Fruit fly (Drosophila melanogaster) whole organism, embryonic: ENCODE measurements around the gene GlyRS.
A peak's percentile ranks its signal among the peaks of the same experiment; 100 is the strongest.

Experiments
- Adf1 ChIP-seq: fragments of 200-800 bp; sonication (Bioruptor generic); IDR thresholded peaks from 2 replicates; pipeline ENCODE4 v1.3.6; 2022; ENCODE audit warnings: missing biosample characterization, missing genetic modification characterization
- CG13775 ChIP-seq: fragments of 200-800 bp; sonication (Bioruptor generic); optimal IDR thresholded peaks from 3 replicates; lab custom pipeline; 2017; ENCODE audit warnings: missing biosample characterization, mild to moderate bottlenecking, missing genetic modification characterization
- CG14014 ChIP-seq: fragments of 200-800 bp; sonication (Bioruptor generic); IDR thresholded peaks from 2 replicates; pipeline ENCODE4 v1.3.6; 2022; ENCODE audit warnings: missing biosample characterization, missing genetic modification characterization
- CG1603 ChIP-seq: fragments of 200-800 bp; sonication (Bioruptor generic); optimal IDR thresholded peaks from 2 replicates; lab custom pipeline; 2019; ENCODE audit warnings: missing biosample characterization, mild to moderate bottlenecking, missing genetic modification characterization, moderate library complexity
- CG17385 ChIP-seq: fragments of 200-800 bp; sonication (Bioruptor generic); optimal IDR thresholded peaks from 3 replicates; lab custom pipeline; 2018; ENCODE audit warnings: missing biosample characterization, mild to moderate bottlenecking, missing genetic modification characterization
- CG17612 ChIP-seq: fragments of 200-800 bp; sonication (Bioruptor generic); IDR thresholded peaks from 2 replicates; pipeline ENCODE4 v1.3.6; 2022; ENCODE audit warnings: missing biosample characterization, missing genetic modification characterization
- CG18262 ChIP-seq: fragments of 200-800 bp; optimal IDR thresholded peaks from 3 replicates; lab custom pipeline; 2019; ENCODE audit warnings: missing biosample characterization, mild to moderate bottlenecking, missing genetic modification characterization, moderate library complexity
- CG2116 ChIP-seq: fragments of 200-800 bp; sonication (Bioruptor generic); optimal IDR thresholded peaks from 3 replicates; lab custom pipeline; 2018; ENCODE audit warnings: missing biosample characterization, mild to moderate bottlenecking, missing genetic modification characterization
- CG2120 ChIP-seq: fragments of 200-800 bp; sonication (Bioruptor generic); optimal IDR thresholded peaks from 3 replicates; lab custom pipeline; 2016; ENCODE audit warnings: missing biosample characterization, missing genetic modification characterization
- CG30020 ChIP-seq: fragments of 200-800 bp; optimal IDR thresholded peaks from 2 replicates; lab custom pipeline; 2019; ENCODE audit warnings: missing biosample characterization, mild to moderate bottlenecking, missing genetic modification characterization, moderate library complexity
- CG3065 ChIP-seq: fragments of 200-800 bp; sonication (Bioruptor generic); optimal IDR thresholded peaks from 2 replicates; lab custom pipeline; 2016; ENCODE audit warnings: missing biosample characterization, missing genetic modification characterization
- CG4617 ChIP-seq: fragments of 200-800 bp; sonication (Bioruptor generic); optimal IDR thresholded peaks from 3 replicates; lab custom pipeline; 2016; ENCODE audit warnings: missing biosample characterization, missing genetic modification characterization, borderline replicate concordance
- CG6654 ChIP-seq: fragments of 200-800 bp; sonication (Bioruptor generic); optimal IDR thresholded peaks from 2 replicates; lab custom pipeline; 2017; ENCODE audit warnings: missing biosample characterization, mild to moderate bottlenecking, missing genetic modification characterization
- CG7357 ChIP-seq: fragments of 200-800 bp; sonication (Bioruptor generic); IDR thresholded peaks from 3 replicates; pipeline ENCODE4 v1.3.6; 2022; ENCODE audit warnings: missing biosample characterization, missing genetic modification characterization
- CG7556 ChIP-seq: fragments of 200-800 bp; sonication (Bioruptor generic); optimal IDR thresholded peaks from 2 replicates; lab custom pipeline; 2017; ENCODE audit warnings: missing biosample characterization, mild to moderate bottlenecking, missing genetic modification characterization
- CG8359 ChIP-seq: fragments of 200-800 bp; sonication (Bioruptor generic); optimal IDR thresholded peaks from 2 replicates; lab custom pipeline; 2017; ENCODE audit warnings: missing biosample characterization, mild to moderate bottlenecking, missing genetic modification characterization, borderline replicate concordance
- D19A ChIP-seq: fragments of 200-800 bp; optimal IDR thresholded peaks from 3 replicates; lab custom pipeline; 2019; ENCODE audit warnings: missing biosample characterization, mild to moderate bottlenecking, missing genetic modification characterization, moderate library complexity
- Dbx ChIP-seq: fragments of 200-800 bp; sonication (Bioruptor generic); IDR thresholded peaks from 3 replicates; pipeline ENCODE4 v1.3.6; 2022; ENCODE audit warnings: missing biosample characterization, missing genetic modification characterization
- Dfd ChIP-seq, 2 experiments: fragments of >200 bp; optimal IDR thresholded peaks; 2 replicates each; lab custom pipeline; 2017; ENCODE audit warnings: missing biosample characterization in 2 of 2, missing genetic modification characterization in 2 of 2
- Doc3 ChIP-seq: fragments of 200-800 bp; sonication (Bioruptor generic); IDR thresholded peaks from 3 replicates; pipeline ENCODE4 v1.3.6; 2022; ENCODE audit warnings: missing biosample characterization, missing genetic modification characterization; ENCODE audit not compliant: partially characterized antibody
- Elba2 ChIP-seq: fragments of 200-800 bp; sonication (Bioruptor generic); optimal IDR thresholded peaks from 3 replicates; lab custom pipeline; 2016; ENCODE audit warnings: missing biosample characterization, missing genetic modification characterization
- Ets65A ChIP-seq: fragments of 200-800 bp; sonication (Bioruptor generic); peaks from one replicate; lab custom pipeline; 2016; ENCODE audit warnings: missing biosample characterization, missing genetic modification characterization
- H2.0 ChIP-seq: fragments of 200-800 bp; sonication (Bioruptor generic); IDR thresholded peaks from 2 replicates; pipeline ENCODE4 v1.3.6; 2022; ENCODE audit warnings: missing biosample characterization, missing genetic modification characterization
- Hr3 ChIP-seq: fragments of 200-800 bp; sonication (Bioruptor generic); optimal IDR thresholded peaks from 3 replicates; lab custom pipeline; 2016; ENCODE audit warnings: missing biosample characterization, missing genetic modification characterization
- MTF-1 ChIP-seq: fragments of 200-800 bp; sonication (Bioruptor generic); optimal IDR thresholded peaks from 2 replicates; lab custom pipeline; 2018; ENCODE audit warnings: missing biosample characterization, mild to moderate bottlenecking, missing genetic modification characterization, borderline replicate concordance
- Sin3A ChIP-seq: fragments of >200 bp; optimal IDR thresholded peaks from 2 replicates; lab custom pipeline; 2018
- Spps ChIP-seq: fragments of 200-800 bp; sonication (Bioruptor generic); optimal IDR thresholded peaks from 2 replicates; lab custom pipeline; 2018; ENCODE audit warnings: missing biosample characterization, mild to moderate bottlenecking, missing genetic modification characterization
- Sry-β ChIP-seq: fragments of 200-800 bp; sonication (Bioruptor generic); optimal IDR thresholded peaks from 2 replicates; lab custom pipeline; 2018; ENCODE audit warnings: missing biosample characterization, mild to moderate bottlenecking, missing genetic modification characterization, moderate library complexity
- Vsx1 ChIP-seq: fragments of 200-800 bp; sonication (Bioruptor generic); optimal IDR thresholded peaks from 2 replicates; lab custom pipeline; 2017; ENCODE audit warnings: missing biosample characterization, mild to moderate bottlenecking, missing genetic modification characterization, missing genetic modification reagents
- al ChIP-seq: fragments of 200-800 bp; sonication (Bioruptor generic); IDR thresholded peaks from 2 replicates; pipeline ENCODE4 v1.3.6; 2022; ENCODE audit warnings: missing biosample characterization, missing genetic modification characterization
- amos ChIP-seq: fragments of 200-800 bp; sonication (Bioruptor generic); IDR thresholded peaks from 2 replicates; pipeline ENCODE4 v1.3.6; 2022; ENCODE audit warnings: missing biosample characterization, missing genetic modification characterization; ENCODE audit not compliant: partially characterized antibody
- br ChIP-seq: fragments of >200 bp; optimal IDR thresholded peaks from 2 replicates; lab custom pipeline; 2017
- cad ChIP-seq: fragments of >200 bp; optimal IDR thresholded peaks from 2 replicates; lab custom pipeline; 2017; ENCODE audit warnings: missing biosample characterization, missing genetic modification characterization
- dan ChIP-seq: fragments of 200-800 bp; sonication (Bioruptor generic); IDR thresholded peaks from 2 replicates; pipeline ENCODE4 v1.3.6; 2022; ENCODE audit warnings: missing biosample characterization, missing genetic modification characterization
- danr ChIP-seq: fragments of 200-800 bp; sonication (Bioruptor generic); IDR thresholded peaks from 2 replicates; pipeline ENCODE4 v1.3.6; 2022; ENCODE audit warnings: missing biosample characterization, missing genetic modification characterization
- eyg ChIP-seq: fragments of 200-800 bp; sonication (Bioruptor generic); optimal IDR thresholded peaks from 3 replicates; lab custom pipeline; 2016; ENCODE audit warnings: missing biosample characterization, missing genetic modification characterization
- ftz-f1 ChIP-seq: fragments of 200-800 bp; sonication (Bioruptor generic); optimal IDR thresholded peaks from 2 replicates; lab custom pipeline; 2016; ENCODE audit warnings: missing biosample characterization, missing genetic modification characterization
- insv ChIP-seq, 2 experiments: fragments of 200-800 bp; sonication (Bioruptor generic); optimal IDR thresholded peaks; 3 replicates each; lab custom pipeline; 2016 to 2018; ENCODE audit warnings: missing biosample characterization in 2 of 2, missing genetic modification characterization in 2 of 2
- lilli ChIP-seq: fragments of 200-800 bp; sonication (Bioruptor generic); optimal IDR thresholded peaks from 3 replicates; lab custom pipeline; 2016; ENCODE audit warnings: missing biosample characterization, missing genetic modification characterization
- lola ChIP-seq, 3 experiments: fragments of >200 bp in 2 of 3; fragments of 200-800 bp in 1 of 3; sonication (Bioruptor generic) in 1 of 3; optimal IDR thresholded peaks; 2 replicates each; lab custom pipeline; 2017 to 2019; ENCODE audit warnings: missing biosample characterization in 3 of 3, missing genetic modification characterization in 3 of 3, mild to moderate bottlenecking in 1 of 3, moderate library complexity in 1 of 3
- phol ChIP-seq: fragments of 200-800 bp; sonication (Bioruptor generic); optimal IDR thresholded peaks from 3 replicates; lab custom pipeline; 2018; ENCODE audit warnings: missing biosample characterization, mild to moderate bottlenecking, missing genetic modification characterization, moderate library complexity
- pzg ChIP-seq: fragments of 200-800 bp; sonication (Bioruptor generic); optimal IDR thresholded peaks from 3 replicates; lab custom pipeline; 2018; ENCODE audit warnings: missing biosample characterization, mild to moderate bottlenecking, missing genetic modification characterization, moderate library complexity
- sd ChIP-seq: fragments of 200-800 bp; sonication (Bioruptor generic); optimal IDR thresholded peaks from 3 replicates; lab custom pipeline; 2018; ENCODE audit warnings: missing biosample characterization, mild to moderate bottlenecking, missing genetic modification characterization, moderate library complexity
- tna ChIP-seq: fragments of 200-800 bp; sonication (Bioruptor generic); IDR thresholded peaks from 2 replicates; pipeline ENCODE4 v1.3.6; 2022; ENCODE audit warnings: missing biosample characterization, missing genetic modification characterization; ENCODE audit not compliant: partially characterized antibody
- ttk ChIP-seq: fragments of 200-800 bp; sonication (Bioruptor generic); IDR thresholded peaks from 2 replicates; pipeline ENCODE4 v2.1.2; 2022; ENCODE audit warnings: missing biosample characterization, missing genetic modification characterization
- tx ChIP-seq: fragments of 200-800 bp; sonication (Bioruptor generic); optimal IDR thresholded peaks from 2 replicates; lab custom pipeline; 2016; ENCODE audit warnings: missing biosample characterization, missing genetic modification characterization
- z ChIP-seq: fragments of 200-800 bp; sonication (Bioruptor generic); IDR thresholded peaks from 3 replicates; pipeline ENCODE4 v1.3.6; 2022; ENCODE audit warnings: missing biosample characterization, missing genetic modification characterization
- zfh1 ChIP-seq: fragments of 200-800 bp; sonication (Bioruptor generic); IDR thresholded peaks from 3 replicates; pipeline ENCODE4 v1.3.6; 2022; ENCODE audit warnings: missing biosample characterization, missing genetic modification characterization

GlyRS gene

DNA sequence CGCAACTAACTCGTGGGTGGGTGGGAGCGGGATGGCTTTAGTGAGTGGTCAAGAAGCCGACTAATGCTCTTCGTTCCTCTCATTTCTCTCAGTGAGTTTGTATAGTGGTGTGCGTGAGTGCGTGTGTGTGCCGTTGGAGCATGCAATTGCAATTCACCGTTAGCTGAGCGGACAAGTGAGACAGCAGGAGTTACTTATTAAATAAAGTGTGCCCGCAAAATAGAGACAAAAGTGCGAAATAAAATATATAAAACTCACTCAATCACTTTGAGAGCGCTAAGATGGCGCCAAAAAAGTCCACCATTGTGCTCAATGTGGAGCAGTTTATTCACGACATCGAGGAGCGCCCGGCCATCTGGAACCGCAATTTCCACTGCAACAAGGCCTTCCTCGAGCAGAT is 13.6 kb downstream of the GlyRS start:
- peak; percentile 37; the same call in 1 of the 3 replicates for TF ChIP-seq z
- TF ChIP-seq lola (GFP tag; optimal IDR thresholded peaks at IDR 0.05; lab: Kevin White, UChicago), result no peak

DNA sequence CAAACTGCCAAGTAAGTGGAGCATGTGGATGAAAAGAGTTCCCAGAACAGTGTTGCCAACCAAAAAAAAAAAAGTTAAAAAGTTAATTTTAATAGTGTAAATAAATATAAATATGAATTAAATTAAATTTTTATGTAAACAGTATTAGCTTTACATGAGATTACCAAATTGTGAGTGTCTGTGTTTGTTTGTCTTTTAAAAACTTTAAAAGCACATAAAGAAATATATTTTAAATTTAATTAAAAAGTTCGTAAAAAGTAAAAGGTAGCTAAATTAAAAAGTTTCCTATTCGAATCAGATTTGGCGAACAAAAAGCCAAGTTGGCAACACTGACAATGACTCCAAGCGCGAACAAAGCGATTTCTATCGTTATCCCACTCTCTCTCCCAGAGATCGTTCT is 14.0 kb downstream of the GlyRS start:
- no peak for TF ChIP-seq tna (GFP tag; lab: Robert Waterston, UW)
- TF ChIP-seq CG3065, result no peak
- no peak for TF ChIP-seq cad
- peak; percentile 68 for TF ChIP-seq Sry-β
- TF ChIP-seq Ets65A (GFP tag; lab: Kevin White, UChicago), result peak; percentile 20
- peak; percentile 12 for TF ChIP-seq CG18262 (tag; lab: Kevin White, UChicago)

DNA sequence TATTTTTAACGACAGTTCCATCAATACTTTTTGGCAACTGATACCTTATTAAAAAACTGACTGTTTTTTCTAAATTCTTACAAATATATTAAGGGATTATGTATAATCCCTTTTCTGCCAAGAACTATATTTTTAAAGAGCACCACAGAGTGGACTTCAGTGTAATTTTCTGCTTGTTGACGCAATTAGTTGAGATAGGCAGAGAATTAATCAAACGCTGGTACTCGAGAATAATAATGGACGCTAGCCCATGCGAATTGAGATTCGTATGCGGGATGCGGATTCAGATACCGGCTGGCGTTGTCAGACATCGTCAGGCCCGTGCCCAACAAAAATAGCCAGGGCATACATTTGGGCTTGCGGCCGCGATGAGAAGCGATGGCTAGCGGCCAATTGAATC is 18.3 kb downstream of the GlyRS start, which contains the start of gene CG13458:
CG13458 (plus strand) TSS at position 301 of the 400 bp plus-strand sequence.
- TF ChIP-seq ftz-f1 (GFP tag; lab: Kevin White, UChicago) (no peak), lilli (GFP tag; lab: Kevin White, UChicago) (no peak), Elba2 (GFP tag; lab: Kevin White, UChicago) (no peak), CG2120 (no peak), Hr3 (GFP tag; lab: Kevin White, UChicago) (no peak)

DNA sequence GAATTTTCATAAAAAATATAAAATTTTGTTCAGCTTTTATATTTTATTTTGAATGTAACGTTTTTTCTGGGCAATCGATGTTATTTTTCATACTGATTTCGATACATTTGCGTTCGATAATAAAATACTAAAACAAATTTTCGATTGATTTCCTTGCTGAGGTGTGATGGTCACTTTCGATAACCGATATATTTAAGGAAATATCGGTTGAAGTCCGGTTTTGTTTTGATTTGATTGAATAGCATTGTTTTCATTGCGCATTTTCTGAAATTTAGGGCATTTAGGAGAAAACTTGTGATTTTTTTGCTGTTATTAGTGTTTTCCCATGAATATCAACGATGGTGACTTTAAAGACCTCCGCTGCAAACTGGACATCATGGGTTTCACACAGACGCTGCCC is 21.6 kb downstream of the GlyRS start, which contains the start of gene Cep135:
Cep135 (plus strand) TSS at position 202 of the 400 bp plus-strand sequence.
- no peak for TF ChIP-seq D19A (tag; lab: Kevin White, UChicago)
- peak; percentile 80; the same call in 1 of the 2 replicates for TF ChIP-seq amos (GFP tag; lab: Robert Waterston, UW)
- TF ChIP-seq al, result no peak
- no peak for TF ChIP-seq ttk
- TF ChIP-seq dan, result no peak
- TF ChIP-seq sd (tag; lab: Kevin White, UChicago), result no peak
- peak; percentile 71 for TF ChIP-seq pzg (GFP tag; lab: Kevin White, UChicago)
- no peak for TF ChIP-seq CG7556 (GFP tag; lab: Kevin White, UChicago)
- TF ChIP-seq Dbx (GFP tag; lab: Robert Waterston, UW), result no peak
- no peak for TF ChIP-seq H2.0 (GFP tag; lab: Robert Waterston, UW)
- no peak for TF ChIP-seq CG6654 (GFP tag; lab: Kevin White, UChicago)
- no peak for TF ChIP-seq Sin3A (lab: Kevin White, UChicago)
- TF ChIP-seq Vsx1 (GFP tag; lab: Kevin White, UChicago), result no peak
- TF ChIP-seq MTF-1 (GFP tag; lab: Kevin White, UChicago), result no peak
- no peak for TF ChIP-seq tx (GFP tag; lab: Kevin White, UChicago)
- no peak for TF ChIP-seq insv (GFP tag; optimal IDR thresholded peaks at IDR 0.05; lab: Kevin White, UChicago)
- TF ChIP-seq CG2116 (GFP tag; lab: Kevin White, UChicago), result peak; percentile 84
- no peak for TF ChIP-seq danr (GFP tag; lab: Robert Waterston, UW)
- TF ChIP-seq CG4617 (GFP tag; lab: Kevin White, UChicago), result peak; percentile 36
- no peak for TF ChIP-seq zfh1
- TF ChIP-seq CG14014 (GFP tag; lab: Robert Waterston, UW), result no peak
- TF ChIP-seq Dfd (GFP tag; optimal IDR thresholded peaks at IDR 0.05; lab: Kevin White, UChicago), result no peak
- TF ChIP-seq phol (tag; lab: Kevin White, UChicago), result peak; percentile 3
- TF ChIP-seq CG17612 (GFP tag; lab: Robert Waterston, UW), result no peak
- TF ChIP-seq br (lab: Kevin White, UChicago), result no peak
- TF ChIP-seq CG17385 (GFP tag; lab: Kevin White, UChicago), result no peak
- no peak for TF ChIP-seq CG1603 (tag; lab: Kevin White, UChicago)
- TF ChIP-seq Spps (tag; lab: Kevin White, UChicago), result no peak
- peak; percentile 82 for TF ChIP-seq Doc3 (GFP tag; lab: Robert Waterston, UW)
- TF ChIP-seq Adf1 (GFP tag; lab: Robert Waterston, UW), result no peak
- TF ChIP-seq CG13775 (GFP tag; lab: Kevin White, UChicago), result no peak
- TF ChIP-seq CG8359, result no peak
- peak; percentile 24 for TF ChIP-seq CG30020
- TF ChIP-seq eyg (GFP tag; lab: Kevin White, UChicago), result no peak
- no peak for TF ChIP-seq CG7357 (GFP tag; lab: Robert Waterston, UW)
